Fruit fly (Drosophila melanogaster) whole organism, pupa: ENCODE results near the gene CG4770.

Source experiments
- CG10348 ChIP-seq: fragments of 200-800 bp; sonication (Bioruptor generic); IDR thresholded peaks from 2 replicates; pipeline ENCODE4 v1.3.6; 2022; ENCODE audit warnings: missing biosample characterization, missing genetic modification characterization
- CG12605 ChIP-seq: fragments of 200-800 bp; sonication (Bioruptor generic); IDR thresholded peaks from 2 replicates; pipeline ENCODE4 v1.3.6; 2022; ENCODE audit warnings: missing biosample characterization, missing genetic modification characterization
- CG13204 ChIP-seq: fragments of 200-800 bp; sonication (Bioruptor generic); optimal IDR thresholded peaks from 2 replicates; lab custom pipeline; 2018; ENCODE audit warnings: missing biosample characterization, mild to moderate bottlenecking, missing genetic modification characterization, moderate library complexity
- CG14655 ChIP-seq: fragments of 200-800 bp; sonication (Bioruptor generic); optimal IDR thresholded peaks from 3 replicates; lab custom pipeline; 2017; ENCODE audit warnings: mild to moderate bottlenecking, missing biosample characterization, missing genetic modification reagents, missing genetic modification characterization
- CG15710 ChIP-seq: fragments of 200-800 bp; sonication (Bioruptor generic); optimal IDR thresholded peaks from 2 replicates; lab custom pipeline; 2018; ENCODE audit warnings: missing biosample characterization, mild to moderate bottlenecking, missing genetic modification characterization, moderate library complexity
- CG17806 ChIP-seq: fragments of 200-800 bp; sonication (Bioruptor generic); optimal IDR thresholded peaks from 2 replicates; lab custom pipeline; 2018; ENCODE audit warnings: missing biosample characterization, mild to moderate bottlenecking, missing genetic modification characterization, moderate library complexity
- CG32121 ChIP-seq: fragments of 200-800 bp; sonication (Bioruptor generic); IDR thresholded peaks from 2 replicates; pipeline ENCODE4 v1.3.6; 2022; ENCODE audit warnings: missing biosample characterization, missing genetic modification characterization
- CG34367 ChIP-seq: fragments of 200-800 bp; sonication (Bioruptor generic); optimal IDR thresholded peaks from 2 replicates; lab custom pipeline; 2018; ENCODE audit warnings: missing biosample characterization, mild to moderate bottlenecking, missing genetic modification characterization
- CG4496 ChIP-seq: fragments of 200-800 bp; sonication (Bioruptor generic); IDR thresholded peaks from 3 replicates; pipeline ENCODE4 v1.3.6; 2022; ENCODE audit warnings: missing biosample characterization, missing genetic modification characterization
- CG8159 ChIP-seq: fragments of 200-800 bp; sonication (Bioruptor generic); optimal IDR thresholded peaks from 3 replicates; lab custom pipeline; 2018; ENCODE audit warnings: missing biosample characterization, mild to moderate bottlenecking, missing genetic modification characterization, moderate library complexity
- CG8301 ChIP-seq: fragments of 200-800 bp; sonication (Bioruptor generic); optimal IDR thresholded peaks from 2 replicates; lab custom pipeline; 2018; ENCODE audit warnings: missing biosample characterization, mild to moderate bottlenecking, missing genetic modification characterization
- CG9948 ChIP-seq: fragments of 200-800 bp; sonication (Bioruptor generic); optimal IDR thresholded peaks from 2 replicates; lab custom pipeline; 2018; ENCODE audit warnings: missing biosample characterization, mild to moderate bottlenecking, missing genetic modification characterization, moderate library complexity
- D1 ChIP-seq: fragments of 200-800 bp; sonication (Bioruptor generic); optimal IDR thresholded peaks from 2 replicates; lab custom pipeline; 2018; ENCODE audit warnings: missing biosample characterization, mild to moderate bottlenecking, missing genetic modification characterization, moderate library complexity
- EcR ChIP-seq: fragments of 200-800 bp; sonication (Bioruptor generic); optimal IDR thresholded peaks from 3 replicates; lab custom pipeline; 2019; ENCODE audit warnings: missing biosample characterization, missing genetic modification characterization, mild to moderate bottlenecking, moderate library complexity, missing genetic modification reagents
- Ets98B ChIP-seq: fragments of 200-800 bp; sonication (Bioruptor generic); IDR thresholded peaks from 2 replicates; pipeline ENCODE4 v1.3.6; 2022; ENCODE audit warnings: missing biosample characterization, missing genetic modification characterization
- Pif1A ChIP-seq: fragments of 200-800 bp; sonication (Bioruptor generic); optimal IDR thresholded peaks from 3 replicates; lab custom pipeline; 2016; ENCODE audit warnings: missing biosample characterization, missing genetic modification characterization
- Pif1B ChIP-seq: fragments of 200-800 bp; sonication (Bioruptor generic); optimal IDR thresholded peaks from 3 replicates; lab custom pipeline; 2016; ENCODE audit warnings: missing biosample characterization, missing genetic modification characterization
- Snoo ChIP-seq: fragments of 200-800 bp; sonication (Bioruptor generic); optimal IDR thresholded peaks from 3 replicates; lab custom pipeline; 2017; ENCODE audit warnings: missing biosample characterization, mild to moderate bottlenecking, missing genetic modification characterization, inconsistent platforms
- fd96Ca ChIP-seq: fragments of 200-800 bp; sonication (Bioruptor generic); IDR thresholded peaks from 3 replicates; pipeline ENCODE4 v1.3.6; 2022; ENCODE audit warnings: missing biosample characterization, missing genetic modification characterization
- gl ChIP-seq: fragments of 200-800 bp; sonication (Bioruptor generic); optimal IDR thresholded peaks from 2 replicates; lab custom pipeline; 2018; ENCODE audit warnings: missing biosample characterization, mild to moderate bottlenecking, missing genetic modification characterization
- rn ChIP-seq: fragments of 200-800 bp; sonication (Bioruptor generic); IDR thresholded peaks from 2 replicates; pipeline ENCODE4 v1.3.6; 2022; ENCODE audit warnings: missing biosample characterization, missing genetic modification characterization

The CG4770 gene

dm6 chr3R:19918207-19918606 is at the start of gene CG4770:
Gene CG4770, plus strand, starts transcription at chr3R:19918507.
- TF ChIP-seq rn = no peak
- no peak for TF ChIP-seq CG34367 (tag; lab: Kevin White, UChicago)

dm6 chr3R:19873102-19873737 is 45.1 kb upstream of the CG4770 start:
- TF ChIP-seq EcR (GFP tag; lab: Kevin White, UChicago) = no peak
- TF ChIP-seq CG9948 (tag; lab: Kevin White, UChicago) = no peak
- no peak for TF ChIP-seq gl (tag; lab: Kevin White, UChicago)
- TF ChIP-seq CG12605 = no peak
- TF ChIP-seq CG13204 (GFP tag; lab: Kevin White, UChicago) = no peak
- no peak for TF ChIP-seq Pif1B (GFP tag; lab: Kevin White, UChicago)
- TF ChIP-seq CG17806 (tag; lab: Kevin White, UChicago) = no peak
- TF ChIP-seq CG8159 (tag; lab: Kevin White, UChicago) = no peak
- no peak for TF ChIP-seq rn
- no peak for TF ChIP-seq Snoo
- TF ChIP-seq CG14655 (GFP tag; lab: Kevin White, UChicago) = no peak
- TF ChIP-seq fd96Ca (GFP tag; lab: Robert Waterston, UW) = no peak
- TF ChIP-seq CG34367 (tag; lab: Kevin White, UChicago) = no peak
- TF ChIP-seq CG4496 (GFP tag; lab: Robert Waterston, UW) = no peak
- no peak for TF ChIP-seq D1 (tag; lab: Kevin White, UChicago)
- no peak for TF ChIP-seq CG32121 (GFP tag; lab: Robert Waterston, UW)
- TF ChIP-seq, all 21 proteins: peak for 0

- TF ChIP-seq EcR (GFP tag; lab: Kevin White, UChicago) (peak; percentile 58), CG34367 (tag; lab: Kevin White, UChicago) (no peak), Pif1B (GFP tag; lab: Kevin White, UChicago) (peak; percentile 46), CG8301 (tag; lab: Kevin White, UChicago) (peak; percentile 36), CG12605 (no peak), CG9948 (tag; lab: Kevin White, UChicago) (no peak), gl (tag; lab: Kevin White, UChicago) (peak; percentile 60), CG32121 (GFP tag; lab: Robert Waterston, UW) (no peak), Snoo (peak; percentile 21), CG13204 (GFP tag; lab: Kevin White, UChicago) (peak; percentile 40), D1 (tag; lab: Kevin White, UChicago) (no peak), fd96Ca (GFP tag; lab: Robert Waterston, UW) (peak; percentile 51; the same call in 1 of the 3 replicates), CG10348 (GFP tag; lab: Robert Waterston, UW) (no peak), CG17806 (tag; lab: Kevin White, UChicago) (peak; percentile 19), Ets98B (GFP tag; lab: Robert Waterston, UW) (no peak), CG4496 (GFP tag; lab: Robert Waterston, UW) (peak; percentile 80), rn (no peak), CG8159 (tag; lab: Kevin White, UChicago) (peak; percentile 36), CG14655 (GFP tag; lab: Kevin White, UChicago) (no peak), Pif1A (GFP tag; lab: Kevin White, UChicago) (peak; percentile 23), CG15710 (tag; lab: Kevin White, UChicago) (peak; percentile 12)
Measured at dm6 chr3R:19875118-19875887, 43.0 kb upstream of the CG4770 start, which contains the start of gene Mrp5. Gene Mrp5, minus strand, starts transcription at chr3R:19875678.

dm6 chr3R:19877427-19878076 is 40.8 kb upstream of the CG4770 start, which contains the start of the genes CG17186 and Arc42:
Gene CG17186, minus strand, starts transcription at chr3R:19877514.
Gene Arc42, plus strand, starts transcription at chr3R:19877737.
- no peak for TF ChIP-seq CG9948 (tag; lab: Kevin White, UChicago)
- peak; percentile 38 for TF ChIP-seq Pif1A (GFP tag; lab: Kevin White, UChicago)
- peak; percentile 55; the same call in 2 of the 3 replicates for TF ChIP-seq CG4496 (GFP tag; lab: Robert Waterston, UW)
- TF ChIP-seq CG34367 (tag; lab: Kevin White, UChicago) = peak; percentile 29
- no peak for TF ChIP-seq EcR (GFP tag; lab: Kevin White, UChicago)
- peak; percentile 34 for TF ChIP-seq CG8301 (tag; lab: Kevin White, UChicago)
- peak; percentile 2 for TF ChIP-seq CG17806 (tag; lab: Kevin White, UChicago)
- peak; percentile 51 for TF ChIP-seq CG13204 (GFP tag; lab: Kevin White, UChicago)
- TF ChIP-seq CG14655 (GFP tag; lab: Kevin White, UChicago) = no peak
- TF ChIP-seq Pif1B (GFP tag; lab: Kevin White, UChicago) = peak; percentile 36
- TF ChIP-seq gl (tag; lab: Kevin White, UChicago) = peak; percentile 85
- TF ChIP-seq rn = no peak
- TF ChIP-seq fd96Ca (GFP tag; lab: Robert Waterston, UW) = no peak
- TF ChIP-seq CG12605 = peak; percentile 66
- TF ChIP-seq CG32121 (GFP tag; lab: Robert Waterston, UW) = 0 out of 2 replicates have a peak, but pooled peaks have one; percentile 16
- TF ChIP-seq CG8159 (tag; lab: Kevin White, UChicago) = peak; percentile 34
- no peak; the same call in 1 of the 2 replicates for TF ChIP-seq Ets98B (GFP tag; lab: Robert Waterston, UW)
- peak; percentile 1 for TF ChIP-seq CG15710 (tag; lab: Kevin White, UChicago)
